Fruit fly (Drosophila melanogaster) whole organism, embryonic: ENCODE data around the gene RpS28a.

ENCODE experiments used
- CG1024 ChIP-seq: fragments of 200-800 bp; sonication (Bioruptor generic); IDR thresholded peaks from 2 replicates; pipeline ENCODE4 v1.3.6; 2022; ENCODE audit warnings: missing biosample characterization, missing genetic modification characterization
- CG11695 ChIP-seq: fragments of 200-800 bp; sonication (Bioruptor generic); IDR thresholded peaks from 3 replicates; pipeline ENCODE4 v1.3.6; 2022; ENCODE audit warnings: missing biosample characterization, missing genetic modification characterization
- CG12659 ChIP-seq: fragments of 200-800 bp; sonication (Bioruptor generic); optimal IDR thresholded peaks from 3 replicates; lab custom pipeline; 2017; ENCODE audit warnings: mild to moderate bottlenecking, missing biosample characterization, missing genetic modification reagents, missing genetic modification characterization
- CG15269 ChIP-seq: fragments of 200-800 bp; sonication (Bioruptor generic); optimal IDR thresholded peaks from 2 replicates; lab custom pipeline; 2018; ENCODE audit warnings: missing biosample characterization, mild to moderate bottlenecking, missing genetic modification characterization, moderate library complexity
- CG15696 ChIP-seq: fragments of 200-800 bp; sonication (Bioruptor generic); optimal IDR thresholded peaks from 2 replicates; lab custom pipeline; 2019; ENCODE audit warnings: missing biosample characterization, mild to moderate bottlenecking, missing genetic modification characterization, moderate library complexity
- CG16815 ChIP-seq: fragments of 200-800 bp; sonication (Bioruptor generic); optimal IDR thresholded peaks from 3 replicates; lab custom pipeline; 2017; ENCODE audit warnings: missing biosample characterization, mild to moderate bottlenecking, missing genetic modification characterization
- CG17612 ChIP-seq: fragments of 200-800 bp; sonication (Bioruptor generic); IDR thresholded peaks from 2 replicates; pipeline ENCODE4 v1.3.6; 2022; ENCODE audit warnings: missing biosample characterization, missing genetic modification characterization
- CG18619 ChIP-seq: fragments of 200-800 bp; sonication (Bioruptor generic); optimal IDR thresholded peaks from 3 replicates; lab custom pipeline; 2017; ENCODE audit warnings: missing biosample characterization, mild to moderate bottlenecking, missing genetic modification characterization
- CG2120 ChIP-seq: fragments of 200-800 bp; sonication (Bioruptor generic); optimal IDR thresholded peaks from 3 replicates; lab custom pipeline; 2016; ENCODE audit warnings: missing biosample characterization, missing genetic modification characterization
- CG2129 ChIP-seq: fragments of 200-800 bp; sonication (Bioruptor generic); IDR thresholded peaks from 2 replicates; pipeline ENCODE4 v1.3.6; 2022; ENCODE audit warnings: missing biosample characterization, missing genetic modification characterization; ENCODE audit not compliant: partially characterized antibody
- CG34422 ChIP-seq: fragments of 200-800 bp; sonication (Bioruptor generic); IDR thresholded peaks from 3 replicates; pipeline ENCODE4 v1.3.6; 2022; ENCODE audit warnings: missing biosample characterization, missing genetic modification characterization
- CG4282 ChIP-seq: fragments of 200-800 bp; sonication (Bioruptor generic); optimal IDR thresholded peaks from 2 replicates; lab custom pipeline; 2016; ENCODE audit warnings: missing biosample characterization, missing genetic modification characterization
- CG8290 ChIP-seq, 3 experiments: fragments of 200-800 bp; sonication (Bioruptor generic); optimal IDR thresholded peaks; 2 replicates each; lab custom pipeline; 2016 to 2019; ENCODE audit warnings: missing biosample characterization in 3 of 3, missing genetic modification characterization in 3 of 3, mild to moderate bottlenecking in 2 of 3, moderate library complexity in 1 of 3
- CG8765 ChIP-seq: fragments of 200-800 bp; sonication (Bioruptor generic); IDR thresholded peaks from 2 replicates; pipeline ENCODE4 v1.3.6; 2022; ENCODE audit warnings: missing biosample characterization, missing genetic modification characterization
- CG9727 ChIP-seq: fragments of 200-800 bp; sonication (Bioruptor generic); optimal IDR thresholded peaks from 3 replicates; lab custom pipeline; 2017; ENCODE audit warnings: missing biosample characterization, mild to moderate bottlenecking, missing genetic modification characterization
- CkIIα-i1 ChIP-seq: fragments of 200-800 bp; sonication (Bioruptor generic); IDR thresholded peaks from 2 replicates; pipeline ENCODE4 v1.3.6; 2022; ENCODE audit warnings: missing biosample characterization, missing genetic modification characterization
- Dfd ChIP-seq, 2 experiments: fragments of >200 bp; optimal IDR thresholded peaks; 2 replicates each; lab custom pipeline; 2017; ENCODE audit warnings: missing biosample characterization in 2 of 2, missing genetic modification characterization in 2 of 2
- Dll ChIP-seq: fragments of 200-800 bp; sonication (Bioruptor generic); IDR thresholded peaks from 4 replicates; pipeline ENCODE4 v1.3.6; 2022; ENCODE audit warnings: missing biosample characterization, missing genetic modification characterization; ENCODE audit not compliant: partially characterized antibody
- Dp ChIP-seq: fragments of 200-800 bp; sonication (Bioruptor generic); optimal IDR thresholded peaks from 2 replicates; lab custom pipeline; 2018; ENCODE audit warnings: missing biosample characterization, mild to moderate bottlenecking, missing genetic modification characterization, moderate library complexity
- E2f1 ChIP-seq: fragments of 200-800 bp; sonication (Bioruptor generic); IDR thresholded peaks from 2 replicates; pipeline ENCODE4 v1.3.6; 2022; ENCODE audit warnings: missing biosample characterization, missing genetic modification characterization
- Hmx ChIP-seq: fragments of 200-800 bp; sonication (Bioruptor generic); optimal IDR thresholded peaks from 2 replicates; lab custom pipeline; 2016; ENCODE audit warnings: missing biosample characterization, missing genetic modification characterization
- Myb ChIP-seq: fragments of 200-800 bp; sonication (Bioruptor generic); optimal IDR thresholded peaks from 2 replicates; lab custom pipeline; 2016; ENCODE audit warnings: missing biosample characterization, missing genetic modification characterization
- Pdp1 ChIP-seq, 2 experiments: fragments of 200-800 bp; sonication (Bioruptor generic); optimal IDR thresholded peaks; 3 replicates each; lab custom pipeline; 2016; ENCODE audit warnings: missing biosample characterization in 2 of 2, missing genetic modification characterization in 2 of 2, mild to moderate bottlenecking in 1 of 2, moderate library complexity in 1 of 2
- Scr ChIP-seq: fragments of 200-800 bp; sonication (Bioruptor generic); IDR thresholded peaks from 2 replicates; pipeline ENCODE4 v1.3.6; 2022; ENCODE audit warnings: missing biosample characterization, missing genetic modification characterization; ENCODE audit not compliant: partially characterized antibody
- Six4 ChIP-seq: fragments of 200-800 bp; sonication (Bioruptor generic); optimal IDR thresholded peaks from 2 replicates; lab custom pipeline; 2016; ENCODE audit warnings: missing biosample characterization, missing genetic modification characterization
- YL-1 ChIP-seq: fragments of 200-800 bp; sonication (Bioruptor generic); optimal IDR thresholded peaks from 3 replicates; lab custom pipeline; 2017; ENCODE audit warnings: missing biosample characterization, mild to moderate bottlenecking, missing genetic modification characterization
- ash1 ChIP-seq: fragments of 200-800 bp; sonication (Bioruptor generic); optimal IDR thresholded peaks from 2 replicates; lab custom pipeline; 2018; ENCODE audit warnings: missing biosample characterization, mild to moderate bottlenecking, missing genetic modification characterization
- bbx ChIP-seq: fragments of 200-800 bp; sonication (Bioruptor generic); IDR thresholded peaks from 2 replicates; pipeline ENCODE4 v1.3.6; 2022; ENCODE audit warnings: missing biosample characterization, missing genetic modification characterization; ENCODE audit not compliant: partially characterized antibody
- br ChIP-seq: fragments of >200 bp; optimal IDR thresholded peaks from 2 replicates; lab custom pipeline; 2017
- btn ChIP-seq: fragments of 200-800 bp; sonication (Bioruptor generic); optimal IDR thresholded peaks from 2 replicates; lab custom pipeline; 2016; ENCODE audit warnings: missing biosample characterization, missing genetic modification characterization
- cad ChIP-seq: fragments of >200 bp; optimal IDR thresholded peaks from 2 replicates; lab custom pipeline; 2017; ENCODE audit warnings: missing biosample characterization, missing genetic modification characterization
- ci ChIP-seq: fragments of 200-800 bp; sonication (Bioruptor generic); IDR thresholded peaks from 3 replicates; pipeline ENCODE4 v1.3.6; 2022; ENCODE audit warnings: missing biosample characterization, missing genetic modification characterization
- crol ChIP-seq: fragments of 200-800 bp; sonication (Bioruptor generic); IDR thresholded peaks from 2 replicates; pipeline ENCODE4 v1.3.6; 2022; ENCODE audit warnings: missing biosample characterization, missing genetic modification characterization
- her ChIP-seq: fragments of 200-800 bp; sonication (Bioruptor generic); optimal IDR thresholded peaks from 2 replicates; lab custom pipeline; 2016; ENCODE audit warnings: missing biosample characterization, missing genetic modification characterization
- hkb ChIP-seq, 2 experiments: fragments of 200-800 bp in 1 of 2; fragments of >200 bp in 1 of 2; sonication (Bioruptor generic) in 1 of 2; IDR thresholded peaks in 1 of 2; optimal IDR thresholded peaks in 1 of 2; 2 replicates each; pipeline versions ENCODE4 v1.3.6 to Lab custom; 2017 to 2022; ENCODE audit warnings: missing biosample characterization in 1 of 2, missing genetic modification characterization in 1 of 2
- hth ChIP-seq: fragments of >200 bp; optimal IDR thresholded peaks from 2 replicates; lab custom pipeline; 2017; ENCODE audit warnings: inconsistent platforms
- klu ChIP-seq: fragments of 200-800 bp; sonication (Bioruptor generic); IDR thresholded peaks from 2 replicates; pipeline ENCODE4 v1.3.6; 2022; ENCODE audit warnings: missing biosample characterization, missing genetic modification characterization
- lbe ChIP-seq: fragments of 200-800 bp; sonication (Bioruptor generic); optimal IDR thresholded peaks from 2 replicates; lab custom pipeline; 2016; ENCODE audit warnings: missing biosample characterization, mild to moderate bottlenecking, missing genetic modification characterization
- pfk ChIP-seq: fragments of 200-800 bp; sonication (Bioruptor generic); optimal IDR thresholded peaks from 2 replicates; lab custom pipeline; 2018; ENCODE audit warnings: missing biosample characterization, mild to moderate bottlenecking, missing genetic modification characterization, moderate library complexity
- pho ChIP-seq: fragments of 200-800 bp; sonication (Bioruptor generic); optimal IDR thresholded peaks from 2 replicates; lab custom pipeline; 2016; ENCODE audit warnings: missing biosample characterization, missing genetic modification characterization
- scrt ChIP-seq: fragments of 200-800 bp; sonication (Bioruptor generic); optimal IDR thresholded peaks from 2 replicates; lab custom pipeline; 2018; ENCODE audit warnings: missing biosample characterization, mild to moderate bottlenecking, missing genetic modification characterization, moderate library complexity
- sna ChIP-seq: fragments of 200-800 bp; sonication (Bioruptor generic); IDR thresholded peaks from 2 replicates; pipeline ENCODE4 v1.3.6; 2022; ENCODE audit warnings: missing biosample characterization, missing genetic modification characterization; ENCODE audit not compliant: partially characterized antibody
- so ChIP-seq: fragments of 200-800 bp; sonication (Bioruptor generic); IDR thresholded peaks from 3 replicates; pipeline ENCODE4 v1.3.6; 2022; ENCODE audit warnings: missing biosample characterization, missing genetic modification characterization
- sqz ChIP-seq: fragments of 200-800 bp; sonication (Bioruptor generic); optimal IDR thresholded peaks from 3 replicates; lab custom pipeline; 2018; ENCODE audit warnings: missing biosample characterization, mild to moderate bottlenecking, missing genetic modification characterization
- sr ChIP-seq: fragments of 200-800 bp; sonication (Bioruptor generic); IDR thresholded peaks from 3 replicates; pipeline ENCODE4 v1.3.6; 2022; ENCODE audit warnings: missing biosample characterization, missing genetic modification characterization
- stc ChIP-seq: fragments of 200-800 bp; sonication (Bioruptor generic); IDR thresholded peaks from 2 replicates; pipeline ENCODE4 v1.3.6; 2022; ENCODE audit warnings: missing biosample characterization, missing genetic modification characterization
- tgo ChIP-seq: fragments of 200-800 bp; sonication (Bioruptor generic); IDR thresholded peaks from 3 replicates; pipeline ENCODE4 v1.3.6; 2022; ENCODE audit warnings: missing biosample characterization, missing genetic modification characterization
- tx ChIP-seq: fragments of 200-800 bp; sonication (Bioruptor generic); optimal IDR thresholded peaks from 2 replicates; lab custom pipeline; 2016; ENCODE audit warnings: missing biosample characterization, missing genetic modification characterization
- unc-4 ChIP-seq: fragments of 200-800 bp; sonication (Bioruptor generic); IDR thresholded peaks from 2 replicates; pipeline ENCODE4 v1.3.6; 2022; ENCODE audit warnings: missing biosample characterization, missing genetic modification characterization; ENCODE audit not compliant: partially characterized antibody
- wdn ChIP-seq: fragments of 200-800 bp; sonication (Bioruptor generic); IDR thresholded peaks from 2 replicates; pipeline ENCODE4 v1.3.6; 2022; ENCODE audit warnings: missing biosample characterization, missing genetic modification characterization

RpS28a gene

dm6 chr3R:30060451-30061153 is 38.2 kb upstream of the RpS28a start (continued):
- no peak for TF ChIP-seq CG17612 (GFP tag; lab: Robert Waterston, UW)
- TF ChIP-seq CG1024 (GFP tag; lab: Robert Waterston, UW): no peak
- TF ChIP-seq CG9727 (GFP tag; lab: Kevin White, UChicago): no peak
- no peak for TF ChIP-seq unc-4
- TF ChIP-seq hth (lab: Kevin White, UChicago): no peak
- no peak for TF ChIP-seq lbe
- no peak for TF ChIP-seq Hmx (GFP tag; lab: Kevin White, UChicago)
- no peak for TF ChIP-seq hkb (optimal IDR thresholded peaks at IDR 0.05; lab: Kevin White, UChicago)
- no peak for TF ChIP-seq hkb (GFP tag; IDR thresholded peaks at IDR 0.05; lab: Robert Waterston, UW)
- TF ChIP-seq pfk (GFP tag; lab: Kevin White, UChicago): no peak
- TF ChIP-seq sr (GFP tag; lab: Robert Waterston, UW): no peak
- no peak for TF ChIP-seq Six4 (GFP tag; lab: Kevin White, UChicago)
- TF ChIP-seq stc (GFP tag; lab: Robert Waterston, UW): no peak
- no peak for TF ChIP-seq sna (GFP tag; lab: Robert Waterston, UW)
- no peak for TF ChIP-seq ash1 (GFP tag; lab: Kevin White, UChicago)
- TF ChIP-seq CG12659 (GFP tag; lab: Kevin White, UChicago): no peak
- no peak for TF ChIP-seq Dfd (GFP tag; optimal IDR thresholded peaks at IDR 0.05; lab: Kevin White, UChicago)
- TF ChIP-seq br (lab: Kevin White, UChicago): no peak
- peak; percentile 94 for TF ChIP-seq crol (GFP tag; lab: Robert Waterston, UW)
- no peak for TF ChIP-seq wdn (GFP tag; lab: Robert Waterston, UW)
- TF ChIP-seq YL-1 (GFP tag; lab: Kevin White, UChicago): no peak
- no peak for TF ChIP-seq CG2120 (GFP tag; lab: Kevin White, UChicago)
- TF ChIP-seq tx: no peak
- TF ChIP-seq bbx (GFP tag; lab: Robert Waterston, UW): peak; percentile 47; the same call in 1 of the 2 replicates
- TF ChIP-seq CG8765: no peak
- peak in 1 of 2 experiments; percentile 88 for TF ChIP-seq Pdp1 (GFP tag; optimal IDR thresholded peaks at IDR 0.05; lab: Kevin White, UChicago)
- TF ChIP-seq pho: no peak
- no peak for TF ChIP-seq CG16815 (GFP tag; lab: Kevin White, UChicago)
- TF ChIP-seq Myb (GFP tag; lab: Kevin White, UChicago): no peak
- TF ChIP-seq ci: peak; percentile 19; the same call in 1 of the 3 replicates
- no peak for TF ChIP-seq CG15696 (tag; lab: Kevin White, UChicago)
- TF ChIP-seq E2f1 (GFP tag; lab: Robert Waterston, UW): no peak
- no peak for TF ChIP-seq cad (GFP tag; lab: Kevin White, UChicago)
- TF ChIP-seq so (GFP tag; lab: Robert Waterston, UW): no peak
- TF ChIP-seq Scr (GFP tag; lab: Robert Waterston, UW): 0 out of 2 replicates have a peak, but pooled peaks have one; percentile 30
- TF ChIP-seq CG4282: no peak
- TF ChIP-seq CG11695 (GFP tag; lab: Robert Waterston, UW): no peak
- no peak for TF ChIP-seq scrt (GFP tag; lab: Kevin White, UChicago)
- no peak for TF ChIP-seq Dp (GFP tag; lab: Kevin White, UChicago)
- no peak for TF ChIP-seq CG2129 (GFP tag; lab: Robert Waterston, UW)
- no peak for TF ChIP-seq CG34422 (GFP tag; lab: Robert Waterston, UW)
- no peak for TF ChIP-seq tgo (GFP tag; lab: Robert Waterston, UW)
- 0 out of 4 replicates have a peak, but pooled peaks have one; percentile 18 for TF ChIP-seq Dll (GFP tag; lab: Robert Waterston, UW)
- TF ChIP-seq btn (GFP tag; lab: Kevin White, UChicago): no peak
- no peak for TF ChIP-seq sqz
- no peak for TF ChIP-seq CG8290 (GFP tag; optimal IDR thresholded peaks at IDR 0.05; lab: Kevin White, UChicago)
- no peak for TF ChIP-seq CG8290 (tag; optimal IDR thresholded peaks at IDR 0.05; lab: Kevin White, UChicago)
- no peak for TF ChIP-seq klu (GFP tag; lab: Robert Waterston, UW)
- TF ChIP-seq her (GFP tag; lab: Kevin White, UChicago): no peak
- TF ChIP-seq CkIIα-i1 (GFP tag; lab: Robert Waterston, UW): no peak
- no peak for TF ChIP-seq CG18619
- no peak for TF ChIP-seq CG15269
